Worm (Caenorhabditis elegans): ENCODE measurements around the gene madf-5.

- TF ChIP-seq efl-1 (GFP tag; optimal IDR thresholded peaks at IDR 0.05) (no peak), atf-7 (tag; optimal IDR thresholded peaks at IDR 0.05) (no peak), hsf-1 (GFP tag; IDR thresholded peaks at IDR 0.05) (no peak), ama-1 (optimal IDR thresholded peaks at IDR 0.05) (no peak), ama-1 (GFP tag; optimal IDR thresholded peaks at IDR 0.05) (no peak), hmg-1.2 (GFP tag; IDR thresholded peaks at IDR 0.05) (no peak)
Observed at ce11 chrII:14616402-14616801, 43.0 kb downstream of the madf-5 start.
